Fruit fly (Drosophila melanogaster): ENCODE measurements around the gene AspRS-m.

- TF ChIP-seq CG32264 (GFP tag; optimal IDR thresholded peaks at IDR 0.05) (no peak), Hr78 (GFP tag; optimal IDR thresholded peaks at IDR 0.05) (no peak), jim (GFP tag; optimal IDR thresholded peaks at IDR 0.05) (no peak), Dif (GFP tag; optimal IDR thresholded peaks at IDR 0.05; ENCODE audit: partially characterized antibody) (no peak), rgr (GFP tag; optimal IDR thresholded peaks at IDR 0.05) (no peak), lola (GFP tag; optimal IDR thresholded peaks at IDR 0.05) (no peak), br (GFP tag; optimal IDR thresholded peaks at IDR 0.05) (no peak), Myc (optimal IDR thresholded peaks at IDR 0.05) (no peak)
Observed at dm6 chr2L:16848670-16849069, 21.8 kb downstream of the AspRS-m start, which contains the start of gene CG13284.

All from whole organism, wandering third instar larva.